Worm (Caenorhabditis elegans) whole organism, early embryonic: ENCODE measurements around the gene srx-2.

Experiments
- B0310.2 ChIP-seq: sonication (generic microtip); optimal IDR thresholded peaks from 2 replicates; lab custom pipeline; 2016; ENCODE audit warnings: mild to moderate bottlenecking, missing genetic modification characterization, missing compliant biosample characterization
- F13C5.2 ChIP-seq: sonication (generic microtip); optimal IDR thresholded peaks from 2 replicates; lab custom pipeline; 2017; ENCODE audit warnings: mild to moderate bottlenecking, missing genetic modification characterization, inconsistent platforms, missing compliant biosample characterization
- aly-1 ChIP-seq: sonication (generic microtip); optimal IDR thresholded peaks from 2 replicates; lab custom pipeline; 2016; ENCODE audit warnings: missing genetic modification characterization, missing compliant biosample characterization
- ama-1 ChIP-seq: fragments of 150-350 bp; optimal IDR thresholded peaks from 2 replicates; lab custom pipeline; 2014
- ceh-13 ChIP-seq: fragments of 200-800 bp; sonication (Bioruptor generic); optimal IDR thresholded peaks from 2 replicates; lab custom pipeline; 2018; ENCODE audit warnings: mild to moderate bottlenecking, missing genetic modification characterization, missing compliant biosample characterization
- ceh-36 ChIP-seq: sonication (generic microtip); optimal IDR thresholded peaks from 2 replicates; lab custom pipeline; 2016; ENCODE audit warnings: missing genetic modification characterization, inconsistent platforms, missing compliant biosample characterization
- ets-7 ChIP-seq: sonication (generic microtip); optimal IDR thresholded peaks from 2 replicates; lab custom pipeline; 2016; ENCODE audit warnings: missing genotype, missing genetic modification characterization, missing compliant biosample characterization
- flt-1 ChIP-seq: fragments of 200-800 bp; sonication (Bioruptor generic); IDR thresholded peaks from 2 replicates; pipeline ENCODE4 v1.3.6; 2022; ENCODE audit warnings: missing genetic modification characterization, missing compliant biosample characterization
- hmbx-1 ChIP-seq: sonication (generic microtip); optimal IDR thresholded peaks from 2 replicates; lab custom pipeline; 2016; ENCODE audit warnings: mild to moderate bottlenecking, missing genetic modification characterization, missing compliant biosample characterization
- hmg-4 ChIP-seq: fragments of 200-800 bp; sonication (Bioruptor generic); optimal IDR thresholded peaks from 2 replicates; lab custom pipeline; 2018; ENCODE audit warnings: mild to moderate bottlenecking, missing genetic modification characterization, missing compliant biosample characterization
- hnd-1 ChIP-seq: sonication (generic microtip); optimal IDR thresholded peaks from 2 replicates; lab custom pipeline; 2016; ENCODE audit warnings: missing genetic modification characterization, missing compliant biosample characterization
- pes-1 ChIP-seq: fragments of 200-800 bp; sonication (Bioruptor generic); IDR thresholded peaks from 2 replicates; pipeline ENCODE4 v1.3.6; 2022; ENCODE audit warnings: missing genetic modification reagents, missing genetic modification characterization, missing compliant biosample characterization
- scrt-1 ChIP-seq: fragments of 200-800 bp; sonication (Bioruptor generic); IDR thresholded peaks from 2 replicates; pipeline ENCODE4 v1.3.6; 2022; ENCODE audit warnings: missing genetic modification characterization, missing compliant biosample characterization
- sea-1 ChIP-seq: fragments of 200-800 bp; sonication (Bioruptor generic); conservative IDR thresholded peaks from 2 replicates; pipeline ENCODE4 v1.3.6; 2022; ENCODE audit warnings: missing genetic modification characterization, missing compliant biosample characterization
- tbx-11 ChIP-seq: fragments of 200-800 bp; sonication (Bioruptor generic); IDR thresholded peaks from 2 replicates; pipeline ENCODE4 v1.3.6; 2022; ENCODE audit warnings: missing genetic modification characterization, missing compliant biosample characterization
- tbx-37 ChIP-seq: fragments of 200-800 bp; sonication (Bioruptor generic); conservative IDR thresholded peaks from 2 replicates; pipeline ENCODE4 v1.3.6; 2022; ENCODE audit warnings: missing genetic modification reagents, missing genetic modification characterization, missing compliant biosample characterization
- tra-4 ChIP-seq: sonication (generic microtip); optimal IDR thresholded peaks from 2 replicates; lab custom pipeline; 2017; ENCODE audit warnings: missing genetic modification characterization, missing compliant biosample characterization

Gene srx-2

ce11 chrV:8980845-8981244 lies 28.4 kb upstream of the srx-2 start, which contains the start of gene str-84:
Gene str-84, minus strand, starts transcription at chrV:8980945.
- no peak for TF ChIP-seq hnd-1 (tag; lab: Kevin White, UChicago)
- TF ChIP-seq tbx-11 (GFP tag; lab: Robert Waterston, UW): no peak
- no peak for TF ChIP-seq ets-7 (tag; lab: Kevin White, UChicago)
- TF ChIP-seq ceh-36: no peak
- no peak for TF ChIP-seq flt-1
- TF ChIP-seq aly-1: no peak
- no peak for TF ChIP-seq tbx-37 (GFP tag; lab: Robert Waterston, UW)
- TF ChIP-seq hmbx-1 (tag; lab: Kevin White, UChicago): no peak
- no peak for TF ChIP-seq tra-4 (tag; lab: Kevin White, UChicago)
- no peak for TF ChIP-seq sea-1 (GFP tag; lab: Robert Waterston, UW)
- no peak for TF ChIP-seq F13C5.2 (tag; lab: Kevin White, UChicago)
- TF ChIP-seq ceh-13 (GFP tag; lab: Kevin White, UChicago): no peak

ce11 chrV:8983604-8984003 lies 25.7 kb upstream of the srx-2 start, which contains the start of gene str-86:
Gene str-86, minus strand, starts transcription at chrV:8983704.
- TF ChIP-seq aly-1 (no peak), tbx-11 (GFP tag; lab: Robert Waterston, UW) (no peak), hmbx-1 (tag; lab: Kevin White, UChicago) (no peak), ama-1 (lab: Kevin White, UChicago) (no peak), hmg-4 (GFP tag; lab: Kevin White, UChicago) (no peak), pes-1 (no peak), F13C5.2 (tag; lab: Kevin White, UChicago) (no peak), scrt-1 (GFP tag; lab: Robert Waterston, UW) (no peak), tra-4 (tag; lab: Kevin White, UChicago) (no peak), tbx-37 (GFP tag; lab: Robert Waterston, UW) (no peak), B0310.2 (tag; lab: Kevin White, UChicago) (no peak)

- no peak for TF ChIP-seq ets-7 (tag; lab: Kevin White, UChicago)
- no peak for TF ChIP-seq F13C5.2 (tag; lab: Kevin White, UChicago)
- TF ChIP-seq tbx-11 (GFP tag; lab: Robert Waterston, UW): no peak
- no peak for TF ChIP-seq pes-1
These were observed 24.5 kb upstream of the srx-2 start for ce11 chrV:8984783-8985182.

- no peak for TF ChIP-seq ets-7 (tag; lab: Kevin White, UChicago)
- no peak for TF ChIP-seq scrt-1 (GFP tag; lab: Robert Waterston, UW)
- TF ChIP-seq tbx-37 (GFP tag; lab: Robert Waterston, UW): no peak
- no peak for TF ChIP-seq ama-1 (lab: Kevin White, UChicago)
- TF ChIP-seq hmbx-1 (tag; lab: Kevin White, UChicago): no peak
- TF ChIP-seq pes-1: no peak
These were observed 23.5 kb upstream of the srx-2 start, which contains the start of gene str-85 for ce11 chrV:8985740-8986139. Gene str-85, minus strand, starts transcription at chrV:8985840.

- TF ChIP-seq flt-1 (no peak), ceh-36 (no peak), hnd-1 (tag; lab: Kevin White, UChicago) (no peak), hmg-4 (GFP tag; lab: Kevin White, UChicago) (no peak), B0310.2 (tag; lab: Kevin White, UChicago) (no peak), hmbx-1 (tag; lab: Kevin White, UChicago) (no peak), ama-1 (lab: Kevin White, UChicago) (no peak), F13C5.2 (tag; lab: Kevin White, UChicago) (no peak), tra-4 (tag; lab: Kevin White, UChicago) (no peak), ets-7 (tag; lab: Kevin White, UChicago) (no peak), pes-1 (no peak), ceh-13 (GFP tag; lab: Kevin White, UChicago) (no peak)
These were observed 21.2 kb upstream of the srx-2 start, which contains the start of gene str-87 for ce11 chrV:8988104-8988503. Gene str-87, minus strand, starts transcription at chrV:8988204.

- TF ChIP-seq ceh-36 (no peak), tbx-11 (GFP tag; lab: Robert Waterston, UW) (no peak), B0310.2 (tag; lab: Kevin White, UChicago) (no peak), hmg-4 (GFP tag; lab: Kevin White, UChicago) (no peak), scrt-1 (GFP tag; lab: Robert Waterston, UW) (no peak), ceh-13 (GFP tag; lab: Kevin White, UChicago) (no peak), tbx-37 (GFP tag; lab: Robert Waterston, UW) (no peak), ets-7 (tag; lab: Kevin White, UChicago) (no peak), tra-4 (tag; lab: Kevin White, UChicago) (no peak), flt-1 (no peak), hnd-1 (tag; lab: Kevin White, UChicago) (no peak), pes-1 (no peak), ama-1 (lab: Kevin White, UChicago) (no peak), F13C5.2 (tag; lab: Kevin White, UChicago) (no peak), hmbx-1 (tag; lab: Kevin White, UChicago) (no peak)
These were observed 19.1 kb upstream of the srx-2 start, which contains the start of gene F59E11.7 for ce11 chrV:8990194-8990649. Gene F59E11.7, plus strand, starts transcription at chrV:8990244.

ce11 chrV:8991679-8992078 lies 17.6 kb upstream of the srx-2 start, which contains the start of gene F59E11.6:
Gene F59E11.6, plus strand, starts transcription at chrV:8991789.
- no peak for TF ChIP-seq ceh-36
- TF ChIP-seq B0310.2 (tag; lab: Kevin White, UChicago): no peak
- no peak for TF ChIP-seq ceh-13 (GFP tag; lab: Kevin White, UChicago)
- no peak for TF ChIP-seq sea-1 (GFP tag; lab: Robert Waterston, UW)
- no peak for TF ChIP-seq hnd-1 (tag; lab: Kevin White, UChicago)
- TF ChIP-seq tbx-37 (GFP tag; lab: Robert Waterston, UW): no peak
- no peak for TF ChIP-seq tra-4 (tag; lab: Kevin White, UChicago)
- TF ChIP-seq hmg-4 (GFP tag; lab: Kevin White, UChicago): no peak
- no peak for TF ChIP-seq ama-1 (lab: Kevin White, UChicago)
- TF ChIP-seq pes-1: no peak
- no peak for TF ChIP-seq aly-1
- TF ChIP-seq hmbx-1 (tag; lab: Kevin White, UChicago): no peak
- no peak for TF ChIP-seq flt-1
- TF ChIP-seq tbx-11 (GFP tag; lab: Robert Waterston, UW): no peak
- no peak for TF ChIP-seq ets-7 (tag; lab: Kevin White, UChicago)
- no peak for TF ChIP-seq F13C5.2 (tag; lab: Kevin White, UChicago)
- TF ChIP-seq scrt-1 (GFP tag; lab: Robert Waterston, UW): no peak
